Fruit fly (Drosophila melanogaster) whole organism, embryonic: ENCODE results near the gene mRpS23.

ENCODE experiments used
- BEAF-32 ChIP-seq: fragments of 200-800 bp; sonication (Bioruptor generic); optimal IDR thresholded peaks from 3 replicates; lab custom pipeline; 2017; ENCODE audit warnings: missing biosample characterization, missing genetic modification characterization, mild to moderate bottlenecking, moderate library complexity, missing genetic modification reagents
- CG14441 ChIP-seq: fragments of 200-800 bp; sonication (Bioruptor generic); IDR thresholded peaks from 2 replicates; pipeline ENCODE4 v1.3.6; 2022; ENCODE audit warnings: missing biosample characterization, missing genetic modification characterization
- CG33557 ChIP-seq: fragments of 200-800 bp; sonication (Bioruptor generic); optimal IDR thresholded peaks from 2 replicates; lab custom pipeline; 2019; ENCODE audit warnings: missing biosample characterization, mild to moderate bottlenecking, missing genetic modification characterization, moderate library complexity
- CG3407 ChIP-seq: fragments of 200-800 bp; sonication (Bioruptor generic); optimal IDR thresholded peaks from 2 replicates; lab custom pipeline; 2018; ENCODE audit warnings: missing biosample characterization, mild to moderate bottlenecking, missing genetic modification characterization
- CG34224 ChIP-seq: fragments of 200-800 bp; sonication (Bioruptor generic); IDR thresholded peaks from 3 replicates; pipeline ENCODE4 v1.3.6; 2022; ENCODE audit warnings: missing biosample characterization, missing genetic modification characterization; ENCODE audit not compliant: partially characterized antibody
- CG4707 ChIP-seq: fragments of 200-800 bp; sonication (Bioruptor generic); optimal IDR thresholded peaks from 2 replicates; lab custom pipeline; 2018; ENCODE audit warnings: missing biosample characterization, mild to moderate bottlenecking, missing genetic modification characterization, moderate library complexity
- HmgZ ChIP-seq: fragments of 200-800 bp; sonication (Bioruptor generic); optimal IDR thresholded peaks from 2 replicates; lab custom pipeline; 2018; ENCODE audit warnings: missing biosample characterization, mild to moderate bottlenecking, missing genetic modification characterization
- Optix ChIP-seq: fragments of 200-800 bp; sonication (Bioruptor generic); IDR thresholded peaks from 3 replicates; pipeline ENCODE4 v1.3.6; 2022; ENCODE audit warnings: missing biosample characterization, missing genetic modification characterization
- ara ChIP-seq: fragments of 200-800 bp; sonication (Bioruptor generic); IDR thresholded peaks from 2 replicates; pipeline ENCODE4 v1.3.6; 2022; ENCODE audit warnings: missing biosample characterization, missing genetic modification characterization
- insv ChIP-seq, 2 experiments: fragments of 200-800 bp; sonication (Bioruptor generic); optimal IDR thresholded peaks; 3 replicates each; lab custom pipeline; 2016 to 2018; ENCODE audit warnings: missing biosample characterization in 2 of 2, missing genetic modification characterization in 2 of 2
- sd ChIP-seq: fragments of 200-800 bp; sonication (Bioruptor generic); optimal IDR thresholded peaks from 3 replicates; lab custom pipeline; 2018; ENCODE audit warnings: missing biosample characterization, mild to moderate bottlenecking, missing genetic modification characterization, moderate library complexity
- slou ChIP-seq: fragments of 200-800 bp; sonication (Bioruptor generic); optimal IDR thresholded peaks from 3 replicates; lab custom pipeline; 2016; ENCODE audit warnings: missing biosample characterization, missing genetic modification characterization

DNA sequence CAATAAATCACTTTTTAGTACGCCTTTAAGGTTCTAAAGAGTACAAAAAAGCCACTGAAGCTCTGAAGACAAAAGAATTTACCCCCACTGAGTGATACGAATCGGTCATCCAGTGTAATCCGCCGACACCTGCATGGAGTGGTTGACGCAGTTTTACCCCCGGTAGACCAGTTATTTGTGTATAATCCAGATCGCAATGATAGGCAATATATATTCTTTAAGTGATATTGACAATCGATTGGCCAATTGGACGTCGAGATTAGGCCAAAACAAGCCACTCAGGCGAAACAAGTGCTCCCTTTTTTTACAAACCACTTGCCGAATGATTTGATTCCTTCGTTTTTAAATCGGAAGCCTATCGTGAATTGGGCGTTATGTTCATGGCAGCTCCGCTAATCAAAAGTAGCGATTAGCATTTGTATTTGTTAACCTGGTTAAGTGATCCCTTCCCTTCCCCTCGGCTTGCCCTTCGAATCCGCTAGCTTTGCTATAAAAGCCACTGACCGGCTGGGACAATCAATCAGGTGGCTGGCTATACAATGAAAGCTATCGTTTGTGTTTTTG is 11.4 kb upstream of the mRpS23 start, which contains the start of gene CG7916:
- TF ChIP-seq CG3407 (no peak), CG14441 (no peak), insv (GFP tag; optimal IDR thresholded peaks at IDR 0.05; lab: Kevin White, UChicago) (no peak), Optix (GFP tag; lab: Robert Waterston, UW) (no peak), BEAF-32 (GFP tag; lab: Kevin White, UChicago) (no peak), CG33557 (GFP tag; lab: Kevin White, UChicago) (no peak), CG4707 (GFP tag; lab: Kevin White, UChicago) (no peak), slou (GFP tag; lab: Kevin White, UChicago) (no peak), CG34224 (GFP tag; lab: Robert Waterston, UW) (no peak), ara (no peak), sd (tag; lab: Kevin White, UChicago) (no peak), HmgZ (no peak)
